Fruit fly (Drosophila melanogaster) whole organism, wandering third instar larva: ENCODE measurements around the gene BCAS2.
"Not testable (repeated sequence)": the region's sequence is repeated elsewhere in the genome, so short reads cannot be mapped to it uniquely, and the experiment has no call there.

Source experiments
- CG9705 ChIP-seq: fragments of 200-800 bp; sonication (Bioruptor generic); optimal IDR thresholded peaks from 2 replicates; lab custom pipeline; 2018; ENCODE audit warnings: missing biosample characterization, mild to moderate bottlenecking, missing genetic modification characterization
- GATAd ChIP-seq: sonication (Bioruptor generic); optimal IDR thresholded peaks from 2 replicates; lab custom pipeline; 2016; ENCODE audit warnings: missing biosample characterization, missing genetic modification characterization
- Myc ChIP-seq: fragments of >200 bp; optimal IDR thresholded peaks from 2 replicates; lab custom pipeline; 2017
- fru ChIP-seq: fragments of 200-800 bp; sonication (Bioruptor generic); optimal IDR thresholded peaks from 3 replicates; lab custom pipeline; 2016; ENCODE audit warnings: missing biosample characterization, mild to moderate bottlenecking, missing genetic modification characterization
- h ChIP-seq: fragments of 200-800 bp; sonication (Bioruptor generic); optimal IDR thresholded peaks from 3 replicates; lab custom pipeline; 2016; ENCODE audit warnings: missing biosample characterization, mild to moderate bottlenecking, missing genetic modification characterization
- lola ChIP-seq: fragments of >200 bp; optimal IDR thresholded peaks from 2 replicates; lab custom pipeline; 2017; ENCODE audit warnings: missing biosample characterization, missing genetic modification characterization
- pan ChIP-seq: fragments of >200 bp; optimal IDR thresholded peaks from 2 replicates; lab custom pipeline; 2017
- psq ChIP-seq: fragments of 200-800 bp; sonication (Bioruptor generic); optimal IDR thresholded peaks from 3 replicates; lab custom pipeline; 2017; ENCODE audit warnings: missing biosample characterization, mild to moderate bottlenecking, missing genetic modification characterization, moderate library complexity
- usp ChIP-seq: fragments of >200 bp; optimal IDR thresholded peaks from 2 replicates; lab custom pipeline; 2017; ENCODE audit warnings: missing biosample characterization, missing genetic modification characterization

DNA sequence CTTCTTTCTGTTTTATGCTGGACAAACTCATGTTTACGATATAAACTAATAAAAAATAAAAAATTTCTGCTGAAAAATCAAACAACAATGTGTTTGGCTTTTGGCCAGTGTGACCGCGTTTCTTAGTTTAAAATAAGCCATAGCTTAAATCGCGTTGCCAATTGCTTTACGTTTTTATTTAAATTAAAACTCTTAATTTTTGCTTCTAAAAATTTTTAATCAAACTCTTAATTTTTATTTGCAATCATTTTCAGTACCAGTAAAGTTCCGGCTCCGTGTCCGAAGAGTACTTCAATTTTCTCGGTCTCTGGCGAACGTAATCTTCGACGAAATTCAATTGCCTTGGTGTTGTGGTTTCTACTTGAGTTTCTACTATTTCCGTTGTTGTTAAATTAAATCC lies 37.0 kb upstream of the BCAS2 start, which contains the start of the genes CG42487 and CG4884:
- TF ChIP-seq usp (GFP tag; lab: Kevin White, UChicago); psq (GFP tag; lab: Kevin White, UChicago); CG9705 (GFP tag; lab: Kevin White, UChicago); GATAd (GFP tag; lab: Kevin White, UChicago); Myc (lab: Kevin White, UChicago); pan (lab: Kevin White, UChicago); h (GFP tag; lab: Kevin White, UChicago); lola; fru (GFP tag; lab: Kevin White, UChicago): not testable (repeated sequence)
